Fruit fly (Drosophila melanogaster): ENCODE results near the gene E2f1.

DNA sequence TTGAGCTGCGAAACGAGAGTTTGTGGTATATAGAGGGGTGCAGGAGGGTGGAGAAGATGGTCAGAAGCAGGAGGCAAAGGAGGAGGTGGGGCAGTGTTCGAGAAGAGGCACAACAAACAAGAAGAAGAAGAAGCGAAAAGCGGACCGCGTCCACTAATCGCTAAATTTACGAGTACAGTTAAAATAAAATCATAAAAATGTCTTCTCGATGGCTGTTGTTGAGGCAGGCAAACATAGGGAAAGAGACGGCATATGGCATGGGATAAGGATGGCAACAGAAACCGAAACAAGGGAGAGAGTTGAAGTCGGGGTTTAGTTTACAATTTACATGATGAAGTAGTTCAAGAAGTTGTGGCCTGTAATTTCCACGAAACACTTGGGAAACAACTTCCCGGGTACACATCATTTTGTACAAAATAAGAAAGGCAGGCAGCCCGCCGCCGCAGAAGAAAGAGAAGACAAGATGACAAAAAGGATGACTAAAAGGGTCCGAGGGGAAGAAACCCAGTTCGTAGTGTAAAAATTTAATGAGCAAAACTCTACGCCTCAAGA lies 49.0 kb downstream of the E2f1 start:
- TF ChIP-seq CG8478 (optimal IDR thresholded peaks at IDR 0.05) = no peak
- TF ChIP-seq CTCF (optimal IDR thresholded peaks at IDR 0.05) = no peak

Data from S2 (cell line).